Worm (Caenorhabditis elegans) whole organism, midembryonic: Measurements from ENCODE around the gene cest-28.

Source experiments
- flt-1 ChIP-seq: fragments of 200-800 bp; sonication (Bioruptor generic); IDR thresholded peaks from 2 replicates; pipeline ENCODE4 v1.3.6; 2022; ENCODE audit warnings: missing genetic modification characterization, missing compliant biosample characterization
- klf-2 ChIP-seq: fragments of 200-800 bp; sonication (Bioruptor generic); conservative IDR thresholded peaks from 2 replicates; pipeline ENCODE4 v1.3.6; 2022; ENCODE audit warnings: missing genetic modification reagents, missing genetic modification characterization, missing compliant biosample characterization
- med-1 ChIP-seq: sonication (generic microtip); optimal IDR thresholded peaks from 2 replicates; lab custom pipeline; 2017; ENCODE audit warnings: missing genetic modification characterization, mild to moderate bottlenecking, missing compliant biosample characterization, antibody characterized with exemption, missing genetic modification reagents; ENCODE audit not compliant: insufficient read depth
- ref-1 ChIP-seq: fragments of 200-800 bp; sonication (Bioruptor generic); conservative IDR thresholded peaks from 2 replicates; pipeline ENCODE4 v1.3.6; 2022; ENCODE audit warnings: missing genetic modification reagents, missing genetic modification characterization, missing compliant biosample characterization
- tab-1 ChIP-seq: fragments of 200-800 bp; sonication (Bioruptor generic); IDR thresholded peaks from 2 replicates; pipeline ENCODE4 v1.3.6; 2022; ENCODE audit warnings: missing genetic modification characterization, missing compliant biosample characterization
- ztf-23 ChIP-seq: fragments of 200-800 bp; sonication (Bioruptor generic); IDR thresholded peaks from 2 replicates; pipeline ENCODE4 v1.3.6; 2022; ENCODE audit warnings: missing genetic modification reagents, missing genetic modification characterization, missing compliant biosample characterization
- ztf-29 ChIP-seq: fragments of 200-800 bp; sonication (Bioruptor generic); IDR thresholded peaks from 2 replicates; pipeline ENCODE4 v1.3.6; 2022; ENCODE audit warnings: missing genetic modification reagents, missing genetic modification characterization, missing compliant biosample characterization

DNA sequence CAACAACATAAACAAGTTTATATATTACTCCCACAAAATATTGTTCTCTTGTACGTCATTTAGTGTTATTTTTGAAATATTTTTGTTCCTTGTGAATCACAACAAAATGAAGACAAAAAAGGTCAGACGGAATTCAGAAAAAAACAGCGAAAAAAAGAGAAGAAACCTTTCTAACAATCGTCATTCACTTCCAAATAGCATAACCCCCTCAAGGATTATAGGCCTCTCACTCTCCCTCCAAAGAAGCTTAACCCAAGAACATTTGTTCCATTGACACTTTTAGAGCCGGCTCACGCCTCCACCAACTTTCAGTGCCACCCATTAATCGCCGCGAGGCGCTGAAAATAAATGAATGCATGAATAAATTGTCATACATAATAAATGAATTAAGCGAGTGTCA, 10.1 kb upstream of the cest-28 start:
- TF ChIP-seq ztf-23 (GFP tag; lab: Robert Waterston, UW) (no peak), klf-2 (GFP tag; lab: Robert Waterston, UW) (no peak), tab-1 (no peak), flt-1 (GFP tag; lab: Robert Waterston, UW) (no peak), ztf-29 (GFP tag; lab: Robert Waterston, UW) (no peak), med-1 (GFP tag; lab: Kevin White, UChicago) (no peak), ref-1 (GFP tag; lab: Robert Waterston, UW) (no peak)
